Fruit fly (Drosophila melanogaster) whole organism, embryonic: ENCODE results near the gene sphe.

Source experiments
- B-H2 ChIP-seq: fragments of 200-800 bp; sonication (Bioruptor generic); optimal IDR thresholded peaks from 2 replicates; lab custom pipeline; 2018; ENCODE audit warnings: missing biosample characterization, mild to moderate bottlenecking, missing genetic modification characterization
- CG1024 ChIP-seq: fragments of 200-800 bp; sonication (Bioruptor generic); IDR thresholded peaks from 2 replicates; pipeline ENCODE4 v1.3.6; 2022; ENCODE audit warnings: missing biosample characterization, missing genetic modification characterization
- CG10366 ChIP-seq: fragments of 200-800 bp; sonication (Bioruptor generic); IDR thresholded peaks from 2 replicates; pipeline ENCODE4 v1.3.6; 2022; ENCODE audit warnings: missing biosample characterization, missing genetic modification characterization
- CG11504 ChIP-seq: fragments of 200-800 bp; sonication (Bioruptor generic); optimal IDR thresholded peaks from 3 replicates; lab custom pipeline; 2019; ENCODE audit warnings: missing biosample characterization, mild to moderate bottlenecking, missing genetic modification characterization, moderate library complexity
- CG13424 ChIP-seq: fragments of 200-800 bp; sonication (Bioruptor generic); optimal IDR thresholded peaks from 2 replicates; lab custom pipeline; 2019; ENCODE audit warnings: missing biosample characterization, mild to moderate bottlenecking, missing genetic modification characterization, moderate library complexity
- CG15269 ChIP-seq: fragments of 200-800 bp; sonication (Bioruptor generic); optimal IDR thresholded peaks from 2 replicates; lab custom pipeline; 2018; ENCODE audit warnings: missing biosample characterization, mild to moderate bottlenecking, missing genetic modification characterization, moderate library complexity
- CG17385 ChIP-seq: fragments of 200-800 bp; sonication (Bioruptor generic); optimal IDR thresholded peaks from 3 replicates; lab custom pipeline; 2018; ENCODE audit warnings: missing biosample characterization, mild to moderate bottlenecking, missing genetic modification characterization
- CG18599 ChIP-seq: fragments of 200-800 bp; sonication (Bioruptor generic); optimal IDR thresholded peaks from 3 replicates; lab custom pipeline; 2017; ENCODE audit warnings: missing biosample characterization, missing genetic modification characterization, mild to moderate bottlenecking, moderate library complexity, missing genetic modification reagents
- CG2116 ChIP-seq: fragments of 200-800 bp; sonication (Bioruptor generic); optimal IDR thresholded peaks from 3 replicates; lab custom pipeline; 2018; ENCODE audit warnings: missing biosample characterization, mild to moderate bottlenecking, missing genetic modification characterization
- CG30020 ChIP-seq: fragments of 200-800 bp; optimal IDR thresholded peaks from 2 replicates; lab custom pipeline; 2019; ENCODE audit warnings: missing biosample characterization, mild to moderate bottlenecking, missing genetic modification characterization, moderate library complexity
- CG30403 ChIP-seq: fragments of 200-800 bp; sonication (Bioruptor generic); optimal IDR thresholded peaks from 3 replicates; lab custom pipeline; 2016; ENCODE audit warnings: missing biosample characterization, missing genetic modification characterization
- CG3065 ChIP-seq: fragments of 200-800 bp; sonication (Bioruptor generic); optimal IDR thresholded peaks from 2 replicates; lab custom pipeline; 2016; ENCODE audit warnings: missing biosample characterization, missing genetic modification characterization
- CG31441 ChIP-seq: fragments of 200-800 bp; sonication (Bioruptor generic); IDR thresholded peaks from 2 replicates; pipeline ENCODE4 v1.3.6; 2022; ENCODE audit warnings: missing biosample characterization, missing genetic modification characterization
- CG3407 ChIP-seq: fragments of 200-800 bp; sonication (Bioruptor generic); optimal IDR thresholded peaks from 2 replicates; lab custom pipeline; 2018; ENCODE audit warnings: missing biosample characterization, mild to moderate bottlenecking, missing genetic modification characterization
- CG3726 ChIP-seq: fragments of 200-800 bp; sonication (Bioruptor generic); IDR thresholded peaks from 3 replicates; pipeline ENCODE4, ENCODE4 v1.3.6; 2022; ENCODE audit warnings: missing biosample characterization, missing genetic modification characterization
- CG3847 ChIP-seq: fragments of 200-800 bp; sonication (Bioruptor generic); IDR thresholded peaks from 2 replicates; pipeline ENCODE4 v1.3.6; 2022; ENCODE audit warnings: missing biosample characterization, missing genetic modification characterization
- CG4707 ChIP-seq: fragments of 200-800 bp; sonication (Bioruptor generic); optimal IDR thresholded peaks from 2 replicates; lab custom pipeline; 2018; ENCODE audit warnings: missing biosample characterization, mild to moderate bottlenecking, missing genetic modification characterization, moderate library complexity
- CG6791 ChIP-seq: fragments of 200-800 bp; sonication (Bioruptor generic); IDR thresholded peaks from 3 replicates; pipeline ENCODE4 v1.3.6; 2022; ENCODE audit warnings: missing biosample characterization, missing genetic modification characterization; ENCODE audit not compliant: partially characterized antibody
- CG7556 ChIP-seq: fragments of 200-800 bp; sonication (Bioruptor generic); optimal IDR thresholded peaks from 2 replicates; lab custom pipeline; 2017; ENCODE audit warnings: missing biosample characterization, mild to moderate bottlenecking, missing genetic modification characterization
- CG8290 ChIP-seq, 3 experiments: fragments of 200-800 bp; sonication (Bioruptor generic); optimal IDR thresholded peaks; 2 replicates each; lab custom pipeline; 2016 to 2019; ENCODE audit warnings: missing biosample characterization in 3 of 3, missing genetic modification characterization in 3 of 3, mild to moderate bottlenecking in 2 of 3, moderate library complexity in 1 of 3
- CG8388 ChIP-seq: fragments of 200-800 bp; sonication (Bioruptor generic); optimal IDR thresholded peaks from 2 replicates; lab custom pipeline; 2019; ENCODE audit warnings: missing biosample characterization, mild to moderate bottlenecking, missing genetic modification characterization, moderate library complexity
- CG9817 ChIP-seq: fragments of 200-800 bp; sonication (Bioruptor generic); optimal IDR thresholded peaks from 2 replicates; lab custom pipeline; 2018; ENCODE audit warnings: missing biosample characterization, mild to moderate bottlenecking, missing genetic modification characterization, moderate library complexity
- CTCF ChIP-seq: fragments of 200-800 bp; sonication (Bioruptor generic); optimal IDR thresholded peaks from 2 replicates; lab custom pipeline; 2017; ENCODE audit warnings: missing biosample characterization, mild to moderate bottlenecking, missing genetic modification characterization, moderate library complexity
- CoRest ChIP-seq: fragments of 200-800 bp; sonication (Bioruptor generic); optimal IDR thresholded peaks from 3 replicates; lab custom pipeline; 2018; ENCODE audit warnings: missing biosample characterization, mild to moderate bottlenecking, missing genetic modification characterization, moderate library complexity
- Dad ChIP-seq: fragments of 200-800 bp; sonication (Bioruptor generic); optimal IDR thresholded peaks from 3 replicates; lab custom pipeline; 2016; ENCODE audit warnings: missing biosample characterization, missing genetic modification characterization
- Dek ChIP-seq: fragments of 200-800 bp; sonication (Bioruptor generic); optimal IDR thresholded peaks from 3 replicates; lab custom pipeline; 2019; ENCODE audit warnings: missing biosample characterization, mild to moderate bottlenecking, missing genetic modification characterization, moderate library complexity
- Eip74EF ChIP-seq, 2 experiments: fragments of 200-800 bp in 1 of 2; fragments of >200 bp in 1 of 2; sonication (Bioruptor generic) in 1 of 2; optimal IDR thresholded peaks; 2 replicates each; lab custom pipeline; 2017 to 2019; ENCODE audit warnings: missing biosample characterization in 2 of 2, missing genetic modification characterization in 2 of 2, mild to moderate bottlenecking in 1 of 2, moderate library complexity in 1 of 2
- Gug ChIP-seq: fragments of 200-800 bp; sonication (Bioruptor generic); IDR thresholded peaks from 4 replicates; pipeline ENCODE4 v1.3.6; 2022; ENCODE audit warnings: missing biosample characterization, missing genetic modification characterization
- HmgD ChIP-seq: fragments of 200-800 bp; sonication (Bioruptor generic); optimal IDR thresholded peaks from 3 replicates; lab custom pipeline; 2016; ENCODE audit warnings: missing biosample characterization, missing genetic modification characterization
- Myb ChIP-seq: fragments of 200-800 bp; sonication (Bioruptor generic); optimal IDR thresholded peaks from 2 replicates; lab custom pipeline; 2016; ENCODE audit warnings: missing biosample characterization, missing genetic modification characterization
- Poxn ChIP-seq: fragments of 200-800 bp; sonication (Bioruptor generic); IDR thresholded peaks from 2 replicates; pipeline ENCODE4 v1.3.6; 2022; ENCODE audit warnings: missing biosample characterization, missing genetic modification characterization
- Ssrp ChIP-seq: fragments of 200-800 bp; sonication (Bioruptor generic); optimal IDR thresholded peaks from 2 replicates; lab custom pipeline; 2018; ENCODE audit warnings: missing biosample characterization, mild to moderate bottlenecking, missing genetic modification characterization, moderate library complexity
- Stat92E ChIP-seq, 3 experiments: fragments of >200 bp in 2 of 3; fragments of 200-800 bp in 1 of 3; sonication (Bioruptor generic) in 1 of 3; optimal IDR thresholded peaks; 2 replicates each; lab custom pipeline; 2017 to 2019; ENCODE audit warnings: missing biosample characterization in 3 of 3, missing genetic modification characterization in 3 of 3, mild to moderate bottlenecking in 1 of 3, moderate library complexity in 1 of 3
- Vsx1 ChIP-seq: fragments of 200-800 bp; sonication (Bioruptor generic); optimal IDR thresholded peaks from 2 replicates; lab custom pipeline; 2017; ENCODE audit warnings: missing biosample characterization, mild to moderate bottlenecking, missing genetic modification characterization, missing genetic modification reagents
- ab ChIP-seq: fragments of 200-800 bp; sonication (Bioruptor generic); optimal IDR thresholded peaks from 2 replicates; lab custom pipeline; 2016; ENCODE audit warnings: missing biosample characterization, missing genetic modification characterization
- bbx ChIP-seq: fragments of 200-800 bp; sonication (Bioruptor generic); IDR thresholded peaks from 2 replicates; pipeline ENCODE4 v1.3.6; 2022; ENCODE audit warnings: missing biosample characterization, missing genetic modification characterization; ENCODE audit not compliant: partially characterized antibody
- caup ChIP-seq: fragments of 200-800 bp; sonication (Bioruptor generic); optimal IDR thresholded peaks from 3 replicates; lab custom pipeline; 2017; ENCODE audit warnings: missing biosample characterization, mild to moderate bottlenecking, missing genetic modification characterization, moderate library complexity; ENCODE audit not compliant: severe bottlenecking
- esg ChIP-seq: fragments of 200-800 bp; sonication (Bioruptor generic); conservative IDR thresholded peaks from 2 replicates; pipeline ENCODE4 v1.3.6; 2022; ENCODE audit warnings: missing biosample characterization, missing genetic modification characterization
- fd64A ChIP-seq: fragments of 200-800 bp; sonication (Bioruptor generic); optimal IDR thresholded peaks from 3 replicates; lab custom pipeline; 2018; ENCODE audit warnings: missing biosample characterization, mild to moderate bottlenecking, missing genetic modification characterization
- gem ChIP-seq: fragments of 200-800 bp; sonication (Bioruptor generic); optimal IDR thresholded peaks from 2 replicates; lab custom pipeline; 2019; ENCODE audit warnings: missing biosample characterization, mild to moderate bottlenecking, missing genetic modification characterization, moderate library complexity
- grn ChIP-seq: fragments of 200-800 bp; sonication (Bioruptor generic); optimal IDR thresholded peaks from 3 replicates; lab custom pipeline; 2017; ENCODE audit warnings: missing biosample characterization, missing genetic modification characterization
- inv ChIP-seq: fragments of 200-800 bp; sonication (Bioruptor generic); IDR thresholded peaks from 2 replicates; pipeline ENCODE4 v1.3.6; 2022; ENCODE audit warnings: missing biosample characterization, missing genetic modification characterization; ENCODE audit not compliant: partially characterized antibody
- klu ChIP-seq: fragments of 200-800 bp; sonication (Bioruptor generic); IDR thresholded peaks from 2 replicates; pipeline ENCODE4 v1.3.6; 2022; ENCODE audit warnings: missing biosample characterization, missing genetic modification characterization
- kni ChIP-seq: fragments of 200-800 bp; sonication (Bioruptor generic); optimal IDR thresholded peaks from 3 replicates; lab custom pipeline; 2017; ENCODE audit warnings: mild to moderate bottlenecking, missing biosample characterization, missing genetic modification reagents, missing genetic modification characterization
- pho ChIP-seq: fragments of 200-800 bp; sonication (Bioruptor generic); optimal IDR thresholded peaks from 2 replicates; lab custom pipeline; 2016; ENCODE audit warnings: missing biosample characterization, missing genetic modification characterization
- row ChIP-seq: fragments of 200-800 bp; sonication (Bioruptor generic); IDR thresholded peaks from 3 replicates; pipeline ENCODE4 v1.3.6; 2022; ENCODE audit warnings: missing biosample characterization, missing genetic modification characterization
- sim ChIP-seq: fragments of 200-800 bp; sonication (Bioruptor generic); IDR thresholded peaks from 2 replicates; pipeline ENCODE4 v1.3.6; 2022; ENCODE audit warnings: missing biosample characterization, missing genetic modification characterization
- stwl ChIP-seq: fragments of 200-800 bp; sonication (Bioruptor generic); optimal IDR thresholded peaks from 3 replicates; lab custom pipeline; 2018; ENCODE audit warnings: missing biosample characterization, mild to moderate bottlenecking, missing genetic modification characterization, moderate library complexity
- twi ChIP-seq: fragments of 200-800 bp; optimal IDR thresholded peaks from 2 replicates; lab custom pipeline; 2019; ENCODE audit warnings: missing biosample characterization, mild to moderate bottlenecking, missing genetic modification characterization, moderate library complexity
- vnd ChIP-seq: fragments of 200-800 bp; sonication (Bioruptor generic); IDR thresholded peaks from 3 replicates; pipeline ENCODE4 v1.3.6; 2022; ENCODE audit warnings: missing biosample characterization, missing genetic modification characterization; ENCODE audit not compliant: partially characterized antibody

The sphe gene

dm6 chrX:16692325-16692724 is 9.4 kb downstream of the sphe start (continued):
- TF ChIP-seq CG10366 (GFP tag; lab: Robert Waterston, UW) (0 out of 2 replicates have a peak, but pooled peaks have one; percentile 11), grn (no peak), CG9817 (tag; lab: Kevin White, UChicago) (peak; percentile 35), CG15269 (peak; percentile 54), CG3847 (GFP tag; lab: Robert Waterston, UW) (0 out of 2 replicates have a peak, but pooled peaks have one; percentile 6), ab (GFP tag; lab: Kevin White, UChicago) (no peak), gem (tag; lab: Kevin White, UChicago) (peak; percentile 64), row (GFP tag; lab: Robert Waterston, UW) (0 out of 3 replicates have a peak, but pooled peaks have one; percentile 33), CG3407 (GFP tag; lab: Kevin White, UChicago) (no peak), CG4707 (GFP tag; lab: Kevin White, UChicago) (no peak), CG31441 (peak; percentile 37; the same call in 1 of the 2 replicates), CG1024 (GFP tag; lab: Robert Waterston, UW) (no peak), pho (GFP tag; lab: Kevin White, UChicago) (no peak), CG13424 (tag; lab: Kevin White, UChicago) (peak; percentile 47), CG8388 (peak; percentile 13), CG30020 (tag; lab: Kevin White, UChicago) (no peak), Eip74EF (GFP tag; optimal IDR thresholded peaks at IDR 0.05; lab: Kevin White, UChicago) (peak in 1 of 2 experiments; percentile 25), CoRest (peak; percentile 52), CG17385 (GFP tag; lab: Kevin White, UChicago) (peak; percentile 39), CG3726 (GFP tag; lab: Robert Waterston, UW) (no peak), CG30403 (GFP tag; lab: Kevin White, UChicago) (peak; percentile 16), Dek (peak; percentile 18), CG7556 (peak; percentile 58), CG11504 (tag; lab: Kevin White, UChicago) (peak; percentile 34), inv (GFP tag; lab: Robert Waterston, UW) (no peak), fd64A (no peak)

- TF ChIP-seq Vsx1 (GFP tag; lab: Kevin White, UChicago) (peak; percentile 60), Poxn (GFP tag; lab: Robert Waterston, UW) (no peak), CG18599 (peak; percentile 78), twi (peak; percentile 68), Gug (GFP tag; lab: Robert Waterston, UW) (peak; percentile 85), Stat92E (GFP tag; optimal IDR thresholded peaks at IDR 0.05; lab: Kevin White, UChicago) (peak in 1 of 3 experiments; percentile 45), HmgD (peak; percentile 47), vnd (no peak), sim (GFP tag; lab: Robert Waterston, UW) (peak; percentile 79), CG2116 (peak; percentile 42), stwl (tag; lab: Kevin White, UChicago) (peak; percentile 6), Ssrp (peak; percentile 86), CG8290 (GFP tag; optimal IDR thresholded peaks at IDR 0.05; lab: Kevin White, UChicago) (peak; percentile 65), CG8290 (tag; optimal IDR thresholded peaks at IDR 0.05; lab: Kevin White, UChicago) (peak in 1 of 2 experiments; percentile 88), klu (GFP tag; lab: Robert Waterston, UW) (peak; percentile 72; the same call in 1 of the 2 replicates), caup (peak; percentile 77), CG6791 (GFP tag; lab: Robert Waterston, UW) (no peak), B-H2 (GFP tag; lab: Kevin White, UChicago) (no peak), kni (GFP tag; lab: Kevin White, UChicago) (peak; percentile 11), CTCF (peak; percentile 49), Dad (GFP tag; lab: Kevin White, UChicago) (peak; percentile 87), esg (GFP tag; lab: Robert Waterston, UW) (peak; percentile 86), bbx (GFP tag; lab: Robert Waterston, UW) (no peak), CG3065 (GFP tag; lab: Kevin White, UChicago) (peak; percentile 65), Myb (peak; percentile 64)
These were observed 10.3 kb downstream of the sphe start for dm6 chrX:16691440-16691839.
